Fruit fly (Drosophila melanogaster): ENCODE results near the gene ntc.
A peak's percentile ranks its signal among the peaks of the same experiment; 100 is the strongest.

The ntc gene

dm6 chr3L:3765782-3766520 lies 40.3 kb downstream of the ntc start (continued):
- no peak for TF ChIP-seq NK7.1 (GFP tag; optimal IDR thresholded peaks at IDR 0.05)
- peak; percentile 89 for TF ChIP-seq dmrt99B (tag; optimal IDR thresholded peaks at IDR 0.05)
- TF ChIP-seq Oli (tag; optimal IDR thresholded peaks at IDR 0.05) = peak; percentile 83
- TF ChIP-seq NfI (GFP tag; optimal IDR thresholded peaks at IDR 0.05) = peak; percentile 68
- peak; percentile 76 for TF ChIP-seq Nf-YC (tag; optimal IDR thresholded peaks at IDR 0.05)
- no peak for TF ChIP-seq CG9609 (GFP tag; optimal IDR thresholded peaks at IDR 0.05)
- TF ChIP-seq pros (GFP tag; optimal IDR thresholded peaks at IDR 0.05) = peak; percentile 44
- TF ChIP-seq peb (GFP tag; IDR thresholded peaks at IDR 0.05) = peak; percentile 56
- peak; percentile 56 for TF ChIP-seq ap (GFP tag; IDR thresholded peaks at IDR 0.05)
- TF ChIP-seq CG7372 (GFP tag; IDR thresholded peaks at IDR 0.05) = peak; percentile 25; the same call in 1 of the 2 replicates
- no peak for TF ChIP-seq CG7786 (GFP tag; optimal IDR thresholded peaks at IDR 0.05)
- TF ChIP-seq CG13624 (GFP tag; optimal IDR thresholded peaks at IDR 0.05) = peak; percentile 21
- peak; percentile 49 for TF ChIP-seq grn (GFP tag; optimal IDR thresholded peaks at IDR 0.05)
- TF ChIP-seq CG3407 (GFP tag; optimal IDR thresholded peaks at IDR 0.05) = peak; percentile 46
- peak; percentile 82 for TF ChIP-seq vvl (GFP tag; IDR thresholded peaks at IDR 0.05)
- peak; percentile 13 for TF ChIP-seq shn (GFP tag; optimal IDR thresholded peaks at IDR 0.05)
- TF ChIP-seq CG33557 (GFP tag; optimal IDR thresholded peaks at IDR 0.05) = no peak
- TF ChIP-seq CG6272 (GFP tag; IDR thresholded peaks at IDR 0.05) = peak; percentile 37; the same call in 1 of the 2 replicates
- TF ChIP-seq CG3995 (GFP tag; optimal IDR thresholded peaks at IDR 0.05) = no peak
- TF ChIP-seq CG10654 (GFP tag; optimal IDR thresholded peaks at IDR 0.05) = peak; percentile 35
- peak; percentile 63 for TF ChIP-seq CG31365 (tag; optimal IDR thresholded peaks at IDR 0.05)
- TF ChIP-seq CG13424 (tag; optimal IDR thresholded peaks at IDR 0.05) = peak; percentile 88
- peak; percentile 51 for TF ChIP-seq sqz (GFP tag; optimal IDR thresholded peaks at IDR 0.05)
- TF ChIP-seq hth (optimal IDR thresholded peaks at IDR 0.05) = no peak
- no peak; the same call in 1 of the 2 replicates for TF ChIP-seq Lim3 (GFP tag; IDR thresholded peaks at IDR 0.05)
- TF ChIP-seq fd102C (GFP tag; optimal IDR thresholded peaks at IDR 0.05) = no peak
- TF ChIP-seq ac (GFP tag; optimal IDR thresholded peaks at IDR 0.05) = no peak
- peak; percentile 50 for TF ChIP-seq twi (tag; optimal IDR thresholded peaks at IDR 0.05)
- peak; percentile 80 for TF ChIP-seq CG9932 (GFP tag; IDR thresholded peaks at IDR 0.05)
- no peak for TF ChIP-seq Bdp1 (GFP tag; optimal IDR thresholded peaks at IDR 0.05)
- peak; percentile 4 for TF ChIP-seq CG4854 (GFP tag; optimal IDR thresholded peaks at IDR 0.05)
- peak; percentile 40 for TF ChIP-seq CG10267 (tag; optimal IDR thresholded peaks at IDR 0.05)
- TF ChIP-seq run (tag; optimal IDR thresholded peaks at IDR 0.05) = peak; percentile 43
- no peak for TF ChIP-seq Stat92E (GFP tag; optimal IDR thresholded peaks at IDR 0.05)
- TF ChIP-seq CG3163 (GFP tag; optimal IDR thresholded peaks at IDR 0.05) = peak; percentile 98
- TF ChIP-seq psq (GFP tag; optimal IDR thresholded peaks at IDR 0.05) = peak; percentile 78
- 0 out of 3 replicates have a peak, but pooled peaks have one; percentile 30 for TF ChIP-seq C15 (GFP tag; IDR thresholded peaks at IDR 0.05)
- no peak for TF ChIP-seq Doc3 (GFP tag; IDR thresholded peaks at IDR 0.05; ENCODE audit: partially characterized antibody)
- peak; percentile 75 for TF ChIP-seq Ssrp (tag; optimal IDR thresholded peaks at IDR 0.05)
- TF ChIP-seq Mad (GFP tag; optimal IDR thresholded peaks at IDR 0.05) = no peak
- no peak for TF ChIP-seq Side (GFP tag; optimal IDR thresholded peaks at IDR 0.05)
- TF ChIP-seq Sox100B (GFP tag; optimal IDR thresholded peaks at IDR 0.05) = peak; percentile 76
- no peak for TF ChIP-seq tna (GFP tag; IDR thresholded peaks at IDR 0.05; ENCODE audit: partially characterized antibody)
- peak; percentile 83 for TF ChIP-seq CG12659 (GFP tag; optimal IDR thresholded peaks at IDR 0.05)
- TF ChIP-seq PHDP (tag; optimal IDR thresholded peaks at IDR 0.05) = peak; percentile 88
- no peak; the same call in 1 of the 2 replicates for TF ChIP-seq amos (GFP tag; IDR thresholded peaks at IDR 0.05; ENCODE audit: partially characterized antibody)
- TF ChIP-seq CG11504 (tag; optimal IDR thresholded peaks at IDR 0.05) = peak; percentile 80
- no peak for TF ChIP-seq Mes4 (GFP tag; optimal IDR thresholded peaks at IDR 0.05)
- TF ChIP-seq bbx (GFP tag; IDR thresholded peaks at IDR 0.05; ENCODE audit: partially characterized antibody) = 0 out of 2 replicates have a peak, but pooled peaks have one; percentile 29
